Worm (Caenorhabditis elegans) whole organism, late embryonic: Measurements from ENCODE around the gene Y48D7A.1.
A peak's percentile ranks its signal among the peaks of the same experiment; 100 is the strongest.

Source experiments
- C08G9.2 ChIP-seq: sonication (generic microtip); optimal IDR thresholded peaks from 2 replicates; lab custom pipeline; 2016; ENCODE audit warnings: mild to moderate bottlenecking, missing genetic modification characterization, moderate library complexity, missing compliant biosample characterization
- C38D4.7 ChIP-seq: fragments of 200-800 bp; sonication (Bioruptor generic); optimal IDR thresholded peaks from 2 replicates; lab custom pipeline; 2018; ENCODE audit warnings: mild to moderate bottlenecking, missing genetic modification characterization, moderate library complexity, missing compliant biosample characterization
- F13H6.1 ChIP-seq: sonication (generic microtip); optimal IDR thresholded peaks from 2 replicates; lab custom pipeline; 2016; ENCODE audit warnings: missing genetic modification characterization, missing compliant biosample characterization
- K02D7.2 ChIP-seq: sonication (generic microtip); optimal IDR thresholded peaks from 2 replicates; lab custom pipeline; 2017; ENCODE audit warnings: mild to moderate bottlenecking, missing genetic modification characterization, missing compliant biosample characterization
- K09A11.1 ChIP-seq: sonication (generic microtip); optimal IDR thresholded peaks from 2 replicates; lab custom pipeline; 2017; ENCODE audit warnings: antibody characterized with exemption, mild to moderate bottlenecking, missing genetic modification characterization, missing compliant biosample characterization; ENCODE audit not compliant: insufficient read depth
- T23F11.4 ChIP-seq: fragments of 200-800 bp; sonication (Bioruptor generic); optimal IDR thresholded peaks from 2 replicates; lab custom pipeline; 2018; ENCODE audit warnings: mild to moderate bottlenecking, missing genetic modification characterization, missing compliant biosample characterization
- ama-1 ChIP-seq: fragments of 150-350 bp; optimal IDR thresholded peaks from 2 replicates; lab custom pipeline; 2014
- ceh-2 ChIP-seq: sonication (generic microtip); optimal IDR thresholded peaks from 2 replicates; lab custom pipeline; 2016; ENCODE audit warnings: missing genotype, missing genetic modification characterization, missing compliant biosample characterization
- ceh-24 ChIP-seq: sonication (generic microtip); optimal IDR thresholded peaks from 2 replicates; lab custom pipeline; 2016; ENCODE audit warnings: mild to moderate bottlenecking, missing genetic modification characterization, missing compliant biosample characterization
- ceh-30 ChIP-seq: fragments of 150-350 bp; optimal IDR thresholded peaks from 2 replicates; lab custom pipeline; 2014; ENCODE audit warnings: missing biosample characterization, missing genetic modification characterization
- ceh-31 ChIP-seq: sonication (generic microtip); optimal IDR thresholded peaks from 2 replicates; lab custom pipeline; 2016; ENCODE audit warnings: missing genetic modification characterization, missing compliant biosample characterization
- ceh-34 ChIP-seq: sonication (generic microtip); optimal IDR thresholded peaks from 2 replicates; lab custom pipeline; 2016; ENCODE audit warnings: mild to moderate bottlenecking, missing genetic modification characterization, missing compliant biosample characterization
- ceh-45 ChIP-seq: fragments of 200-800 bp; sonication (Bioruptor generic); IDR thresholded peaks from 2 replicates; pipeline ENCODE4 v1.3.6; 2022; ENCODE audit warnings: missing genetic modification reagents, missing genetic modification characterization, missing compliant biosample characterization
- ceh-48 ChIP-seq: sonication (generic microtip); optimal IDR thresholded peaks from 2 replicates; lab custom pipeline; 2016; ENCODE audit warnings: missing genetic modification characterization, inconsistent platforms, missing compliant biosample characterization
- ceh-6 ChIP-seq: fragments of 200-800 bp; sonication (Bioruptor generic); optimal IDR thresholded peaks from 2 replicates; lab custom pipeline; 2018; ENCODE audit warnings: mild to moderate bottlenecking, missing genetic modification characterization, missing compliant biosample characterization
- ceh-9 ChIP-seq: sonication (generic microtip); optimal IDR thresholded peaks from 2 replicates; lab custom pipeline; 2016; ENCODE audit warnings: mild to moderate bottlenecking, missing genetic modification characterization, inconsistent platforms, missing compliant biosample characterization
- dmd-4 ChIP-seq: sonication (generic microtip); optimal IDR thresholded peaks from 2 replicates; lab custom pipeline; 2016; ENCODE audit warnings: borderline replicate concordance, missing genetic modification characterization, missing compliant biosample characterization
- dve-1 ChIP-seq: sonication (generic microtip); optimal IDR thresholded peaks from 2 replicates; lab custom pipeline; 2017; ENCODE audit warnings: antibody characterized with exemption, mild to moderate bottlenecking, missing genetic modification characterization, missing compliant biosample characterization
- elt-2 ChIP-seq: sonication (generic microtip); optimal IDR thresholded peaks from 2 replicates; lab custom pipeline; 2016; ENCODE audit warnings: missing genetic modification reagents, missing genetic modification characterization, missing compliant biosample characterization
- elt-4 ChIP-seq: sonication (generic microtip); optimal IDR thresholded peaks from 2 replicates; lab custom pipeline; 2016; ENCODE audit warnings: missing genetic modification characterization, missing compliant biosample characterization
- ets-4 ChIP-seq: sonication (generic microtip); optimal IDR thresholded peaks from 2 replicates; lab custom pipeline; 2016; ENCODE audit warnings: missing genetic modification characterization, missing compliant biosample characterization
- eyg-1 ChIP-seq: sonication (generic microtip); optimal IDR thresholded peaks from 2 replicates; lab custom pipeline; 2016; ENCODE audit warnings: missing genotype, missing genetic modification characterization, missing compliant biosample characterization
- fax-1 ChIP-seq: sonication (generic microtip); optimal IDR thresholded peaks from 2 replicates; lab custom pipeline; 2016; ENCODE audit warnings: missing genotype, missing genetic modification characterization, missing compliant biosample characterization
- fkh-10 ChIP-seq: fragments of 150-350 bp; optimal IDR thresholded peaks from 2 replicates; lab custom pipeline; 2014; ENCODE audit warnings: missing biosample characterization, missing genetic modification reagents, missing genetic modification characterization
- gmeb-2 ChIP-seq: sonication (generic microtip); optimal IDR thresholded peaks from 2 replicates; lab custom pipeline; 2016; ENCODE audit warnings: missing genetic modification characterization, inconsistent platforms, missing compliant biosample characterization
- hlh-15 ChIP-seq: sonication (generic microtip); optimal IDR thresholded peaks from 2 replicates; lab custom pipeline; 2016; ENCODE audit warnings: missing genetic modification characterization, missing compliant biosample characterization
- hlh-30 ChIP-seq: sonication (generic microtip); optimal IDR thresholded peaks from 2 replicates; lab custom pipeline; 2017; ENCODE audit warnings: antibody characterized with exemption, missing genetic modification characterization, missing compliant biosample characterization; ENCODE audit not compliant: insufficient read depth
- hlh-6 ChIP-seq: sonication (generic microtip); optimal IDR thresholded peaks from 2 replicates; lab custom pipeline; 2016; ENCODE audit warnings: missing genotype, missing genetic modification characterization, missing compliant biosample characterization
- lin-11 ChIP-seq: fragments of 200-800 bp; sonication (Bioruptor generic); optimal IDR thresholded peaks from 2 replicates; lab custom pipeline; 2018; ENCODE audit warnings: mild to moderate bottlenecking, missing genetic modification characterization, missing compliant biosample characterization
- madf-2 ChIP-seq: sonication (generic microtip); optimal IDR thresholded peaks from 2 replicates; lab custom pipeline; 2017; ENCODE audit warnings: missing genetic modification characterization, missing compliant biosample characterization
- nfya-1 ChIP-seq: sonication (generic microtip); optimal IDR thresholded peaks from 2 replicates; lab custom pipeline; 2017; ENCODE audit warnings: missing genetic modification characterization, mild to moderate bottlenecking, missing compliant biosample characterization, antibody characterized with exemption, moderate library complexity
- odd-2 ChIP-seq: sonication (generic microtip); optimal IDR thresholded peaks from 2 replicates; lab custom pipeline; 2017; ENCODE audit warnings: antibody characterized with exemption, mild to moderate bottlenecking, missing genetic modification characterization, missing compliant biosample characterization
- pag-3 ChIP-seq: sonication (generic microtip); optimal IDR thresholded peaks from 2 replicates; lab custom pipeline; 2016; ENCODE audit warnings: missing compliant biosample characterization, missing genetic modification characterization, borderline replicate concordance
- pat-9 ChIP-seq: fragments of 200-800 bp; sonication (Bioruptor generic); optimal IDR thresholded peaks from 2 replicates; lab custom pipeline; 2018; ENCODE audit warnings: mild to moderate bottlenecking, missing genetic modification characterization, moderate library complexity, missing compliant biosample characterization
- pax-1 ChIP-seq: fragments of 150-350 bp; optimal IDR thresholded peaks from 2 replicates; lab custom pipeline; 2014; ENCODE audit warnings: missing biosample characterization, missing genetic modification characterization
- pha-2 ChIP-seq: sonication (generic microtip); optimal IDR thresholded peaks from 2 replicates; lab custom pipeline; 2017; ENCODE audit warnings: mild to moderate bottlenecking, missing genetic modification characterization, missing compliant biosample characterization
- pha-4 ChIP-seq: fragments of 150-350 bp; optimal IDR thresholded peaks from 2 replicates; lab custom pipeline; 2018; ENCODE audit warnings: missing biosample characterization, missing genetic modification reagents, missing genetic modification characterization
- pros-1 ChIP-seq: fragments of 150-350 bp; optimal IDR thresholded peaks from 2 replicates; lab custom pipeline; 2014; ENCODE audit warnings: missing biosample characterization, missing genetic modification reagents, missing genetic modification characterization
- sdc-2 ChIP-seq: sonication (generic microtip); optimal IDR thresholded peaks from 2 replicates; lab custom pipeline; 2016; ENCODE audit warnings: missing genotype, missing genetic modification characterization, missing compliant biosample characterization
- sox-4 ChIP-seq: sonication (generic microtip); optimal IDR thresholded peaks from 2 replicates; lab custom pipeline; 2017; ENCODE audit warnings: mild to moderate bottlenecking, missing genetic modification characterization, inconsistent platforms, missing compliant biosample characterization
- tbx-7 ChIP-seq: sonication (generic microtip); optimal IDR thresholded peaks from 2 replicates; lab custom pipeline; 2016; ENCODE audit warnings: missing genotype, missing genetic modification characterization, missing compliant biosample characterization
- ttx-3 ChIP-seq: sonication (generic microtip); optimal IDR thresholded peaks from 2 replicates; lab custom pipeline; 2016; ENCODE audit warnings: missing genetic modification reagents, missing genetic modification characterization, missing compliant biosample characterization
- unc-3 ChIP-seq, 2 experiments: fragments of 200-800 bp in 1 of 2; sonication (Bioruptor generic) in 1 of 2; sonication (generic microtip) in 1 of 2; conservative IDR thresholded peaks in 1 of 2; optimal IDR thresholded peaks in 1 of 2; 2 replicates each; pipeline versions ENCODE4 v1.3.6 to Lab custom; 2016 to 2022; ENCODE audit warnings: missing compliant biosample characterization in 2 of 2, missing genetic modification characterization in 2 of 2, missing genetic modification reagents in 1 of 2
- unc-42 ChIP-seq: sonication (generic microtip); optimal IDR thresholded peaks from 2 replicates; lab custom pipeline; 2016; ENCODE audit warnings: missing genotype, missing genetic modification characterization, missing compliant biosample characterization
- zip-5 ChIP-seq: sonication (generic microtip); optimal IDR thresholded peaks from 2 replicates; lab custom pipeline; 2016; ENCODE audit warnings: missing genetic modification characterization, missing compliant biosample characterization
- ztf-16 ChIP-seq: sonication (generic microtip); optimal IDR thresholded peaks from 2 replicates; lab custom pipeline; 2017; ENCODE audit warnings: missing genetic modification characterization, missing compliant biosample characterization

Y48D7A.1 gene

DNA sequence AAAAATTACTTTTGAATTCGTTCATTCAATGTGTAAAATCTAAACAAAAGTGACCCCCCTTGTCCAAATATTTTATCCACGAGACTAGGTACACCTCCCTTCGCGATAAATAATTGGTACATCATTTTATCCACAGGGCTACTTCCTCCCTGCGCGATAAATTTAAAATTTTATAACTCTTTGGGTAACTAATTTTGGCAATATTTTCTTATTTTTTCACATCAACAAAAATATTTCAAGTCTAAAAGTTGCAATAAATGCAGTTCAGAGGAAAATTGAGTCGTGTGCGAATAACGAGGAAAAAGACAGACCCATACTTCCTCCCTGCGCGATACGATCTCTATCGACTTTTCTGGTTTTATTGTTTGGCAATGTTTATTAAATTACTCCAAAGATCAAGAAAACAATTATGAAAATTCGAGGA, 12.3 kb upstream of the Y48D7A.1 start (continued):
- peak; percentile 89 for TF ChIP-seq pros-1 (tag; lab: Kevin White, UChicago)
- peak; percentile 82 for TF ChIP-seq ztf-16 (tag; lab: Kevin White, UChicago)
- TF ChIP-seq K09A11.1 (tag; lab: Kevin White, UChicago), result peak; percentile 89
- TF ChIP-seq fkh-10 (GFP tag; lab: Kevin White, UChicago), result peak; percentile 47
- peak; percentile 58 for TF ChIP-seq hlh-30 (tag; lab: Kevin White, UChicago)
- TF ChIP-seq ttx-3 (tag; lab: Kevin White, UChicago), result peak; percentile 57
- peak; percentile 42; the same call in 1 of the 2 replicates for TF ChIP-seq unc-3 (GFP tag; conservative IDR thresholded peaks at IDR 0.05; lab: Robert Waterston, UW)
- TF ChIP-seq unc-3 (tag; optimal IDR thresholded peaks at IDR 0.05; lab: Kevin White, UChicago), result peak; percentile 85
- TF ChIP-seq madf-2 (tag; lab: Kevin White, UChicago), result no peak
- TF ChIP-seq elt-2 (tag; lab: Kevin White, UChicago), result peak; percentile 75
- peak; percentile 51 for TF ChIP-seq gmeb-2 (tag; lab: Kevin White, UChicago)
- TF ChIP-seq dmd-4 (tag; lab: Kevin White, UChicago), result no peak
- peak; percentile 20 for TF ChIP-seq eyg-1 (tag; lab: Kevin White, UChicago)
- TF ChIP-seq nfya-1, result peak; percentile 97
- TF ChIP-seq pha-4 (tag; lab: Kevin White, UChicago), result no peak
- TF ChIP-seq odd-2, result peak; percentile 6
- no peak for TF ChIP-seq sox-4 (tag; lab: Kevin White, UChicago)
- peak; percentile 22 for TF ChIP-seq pag-3
- peak; percentile 63 for TF ChIP-seq C08G9.2 (tag; lab: Kevin White, UChicago)
- TF ChIP-seq lin-11 (tag; lab: Kevin White, UChicago), result peak; percentile 28
- TF ChIP-seq ceh-31, result peak; percentile 95
- peak; percentile 10 for TF ChIP-seq ceh-6 (GFP tag; lab: Kevin White, UChicago)
- peak; percentile 95 for TF ChIP-seq unc-42 (tag; lab: Kevin White, UChicago)
- no peak for TF ChIP-seq elt-4 (tag; lab: Kevin White, UChicago)
- peak; percentile 42 for TF ChIP-seq ceh-30
- TF ChIP-seq T23F11.4, result no peak
- peak; percentile 88 for TF ChIP-seq ceh-34
- no peak for TF ChIP-seq tbx-7 (tag; lab: Kevin White, UChicago)
- TF ChIP-seq ceh-48 (tag; lab: Kevin White, UChicago), result peak; percentile 51
- TF ChIP-seq ceh-45 (GFP tag; lab: Robert Waterston, UW), result peak; percentile 77
- TF ChIP-seq zip-5 (tag; lab: Kevin White, UChicago), result peak; percentile 59
- TF ChIP-seq ceh-24 (tag; lab: Kevin White, UChicago), result no peak
- TF ChIP-seq hlh-15 (tag; lab: Kevin White, UChicago), result peak; percentile 40
- TF ChIP-seq C38D4.7 (GFP tag; lab: Kevin White, UChicago), result no peak
- peak; percentile 56 for TF ChIP-seq F13H6.1
- TF ChIP-seq ets-4 (tag; lab: Kevin White, UChicago), result peak; percentile 72
- no peak for TF ChIP-seq ceh-9 (tag; lab: Kevin White, UChicago)
- peak; percentile 55 for TF ChIP-seq pat-9 (tag; lab: Kevin White, UChicago)
- peak; percentile 97 for TF ChIP-seq dve-1 (tag; lab: Kevin White, UChicago)
- no peak for TF ChIP-seq ama-1 (lab: Kevin White, UChicago)
- TF ChIP-seq pax-1 (tag; lab: Kevin White, UChicago), result peak; percentile 90
- no peak for TF ChIP-seq fax-1 (tag; lab: Kevin White, UChicago)
- TF ChIP-seq K02D7.2, result no peak
- peak; percentile 48 for TF ChIP-seq pha-2
- peak; percentile 58 for TF ChIP-seq ceh-2 (tag; lab: Kevin White, UChicago)
- peak; percentile 99 for TF ChIP-seq sdc-2 (tag; lab: Kevin White, UChicago)
- TF ChIP-seq hlh-6 (tag; lab: Kevin White, UChicago), result peak; percentile 8
